Worm (Caenorhabditis elegans): ENCODE measurements around the gene F09E10.6.

- TF ChIP-seq fax-1 (tag; optimal IDR thresholded peaks at IDR 0.05) (no peak), ceh-6 (GFP tag; optimal IDR thresholded peaks at IDR 0.05) (no peak), ceh-31 (tag; optimal IDR thresholded peaks at IDR 0.05) (no peak)
Measured at ce11 chrX:1546878-1547555, 49.5 kb upstream of the F09E10.6 start, which contains the start of gene K06A9.1.
